Fruit fly (Drosophila melanogaster) Kc167 (cell line): ENCODE measurements around the gene CG42709.

Source experiments
- Myc ChIP-seq: fragments of >200 bp; optimal IDR thresholded peaks from 2 replicates; lab custom pipeline; 2017; ENCODE audit warnings: missing external identifiers
- Sin3A ChIP-seq: fragments of >200 bp; optimal IDR thresholded peaks from 2 replicates; lab custom pipeline; 2018; ENCODE audit warnings: missing external identifiers
- h ChIP-seq: fragments of >200 bp; optimal IDR thresholded peaks from 3 replicates; lab custom pipeline; 2018; ENCODE audit warnings: missing external identifiers
- insv ChIP-seq: fragments of >200 bp; optimal IDR thresholded peaks from 3 replicates; lab custom pipeline; 2018; ENCODE audit warnings: missing external identifiers
- psq ChIP-seq: fragments of >200 bp; optimal IDR thresholded peaks from 2 replicates; lab custom pipeline; 2017; ENCODE audit warnings: missing external identifiers
- ttk ChIP-seq: sonication (Bioruptor generic); optimal IDR thresholded peaks from 2 replicates; lab custom pipeline; 2017; ENCODE audit warnings: missing external identifiers

DNA sequence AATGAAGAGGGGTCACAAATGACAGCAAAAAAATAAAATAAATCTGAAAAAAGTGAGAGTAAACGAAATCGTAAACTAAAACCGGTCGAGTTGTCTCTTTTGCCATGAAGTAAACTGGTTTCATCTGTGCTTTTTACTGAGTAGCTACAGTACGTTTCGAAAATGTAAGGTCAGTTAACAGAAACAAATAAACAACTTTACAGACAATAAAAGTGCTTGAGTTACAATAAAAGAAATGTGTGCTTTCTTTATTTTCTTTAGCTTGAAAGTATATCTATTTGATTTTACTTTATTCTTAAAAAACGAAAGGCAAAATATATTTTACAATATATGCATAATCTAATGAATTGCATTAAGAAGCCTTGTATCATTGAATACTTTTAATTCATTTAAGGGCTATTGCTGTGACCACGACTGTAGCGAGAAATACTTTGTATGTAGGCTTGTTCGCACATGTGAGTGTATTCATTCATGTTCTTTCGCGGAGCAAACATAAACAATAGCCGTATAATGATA is 3.0 kb downstream of the CG42709 start:
- TF ChIP-seq psq (lab: Kevin White, UChicago) (no peak), h (lab: Kevin White, UChicago) (no peak), insv (lab: Kevin White, UChicago) (no peak), Myc (lab: Kevin White, UChicago) (no peak), ttk (lab: Kevin White, UChicago) (no peak), Sin3A (lab: Kevin White, UChicago) (no peak)
